Fruit fly (Drosophila melanogaster) whole organism, wandering third instar larva: ENCODE results near the gene Cisd2.

Experiments
- Abd-B ChIP-seq: fragments of >200 bp; optimal IDR thresholded peaks from 2 replicates; lab custom pipeline; 2017; ENCODE audit warnings: missing biosample characterization, missing genetic modification characterization
- CG32264 ChIP-seq: fragments of 200-800 bp; sonication (Bioruptor generic); optimal IDR thresholded peaks from 2 replicates; lab custom pipeline; 2016; ENCODE audit warnings: missing biosample characterization, missing genetic modification characterization
- CG9705 ChIP-seq: fragments of 200-800 bp; sonication (Bioruptor generic); optimal IDR thresholded peaks from 2 replicates; lab custom pipeline; 2018; ENCODE audit warnings: missing biosample characterization, mild to moderate bottlenecking, missing genetic modification characterization
- Dfd ChIP-seq: fragments of >200 bp; optimal IDR thresholded peaks from 2 replicates; lab custom pipeline; 2017; ENCODE audit warnings: missing biosample characterization, missing genetic modification characterization
- Dif ChIP-seq: fragments of 200-275, 200-300 bp; sonication (Bioruptor generic); optimal IDR thresholded peaks from 2 replicates; lab custom pipeline; 2018; ENCODE audit warnings: missing biosample characterization, missing genetic modification characterization; ENCODE audit not compliant: partially characterized antibody
- GATAd ChIP-seq: sonication (Bioruptor generic); optimal IDR thresholded peaks from 2 replicates; lab custom pipeline; 2016; ENCODE audit warnings: missing biosample characterization, missing genetic modification characterization
- HLH106 ChIP-seq: fragments of 200-800 bp; optimal IDR thresholded peaks from 3 replicates; lab custom pipeline; 2019; ENCODE audit warnings: missing biosample characterization, mild to moderate bottlenecking, missing genetic modification characterization, moderate library complexity
- Hnf4 ChIP-seq: fragments of 200-800 bp; sonication (Bioruptor generic); optimal IDR thresholded peaks from 2 replicates; lab custom pipeline; 2016; ENCODE audit warnings: missing biosample characterization, mild to moderate bottlenecking, missing genetic modification characterization
- Hr83 ChIP-seq: fragments of 200-300 bp; sonication (Bioruptor generic); optimal IDR thresholded peaks from 2 replicates; lab custom pipeline; 2016; ENCODE audit warnings: missing biosample characterization, mild to moderate bottlenecking, missing genetic modification characterization, moderate library complexity; ENCODE audit not compliant: poor library complexity, severe bottlenecking
- Jra ChIP-seq: sonication (Bioruptor generic); optimal IDR thresholded peaks from 2 replicates; lab custom pipeline; 2016; ENCODE audit warnings: missing biosample characterization, missing genetic modification characterization
- Mio ChIP-seq: sonication (Bioruptor generic); optimal IDR thresholded peaks from 2 replicates; lab custom pipeline; 2016; ENCODE audit warnings: missing biosample characterization, missing genetic modification characterization
- Myc ChIP-seq: fragments of >200 bp; optimal IDR thresholded peaks from 2 replicates; lab custom pipeline; 2017
- N ChIP-seq: fragments of >200 bp; optimal IDR thresholded peaks from 2 replicates; lab custom pipeline; 2018; ENCODE audit warnings: missing biosample characterization, missing external identifiers, missing genetic modification characterization
- OdsH ChIP-seq: fragments of 200-800 bp; sonication (Bioruptor generic); optimal IDR thresholded peaks from 2 replicates; lab custom pipeline; 2016; ENCODE audit warnings: missing biosample characterization, mild to moderate bottlenecking, missing genetic modification characterization
- Rel ChIP-seq, 2 experiments: fragments of 200-800 bp; sonication (Bioruptor generic) in 1 of 2; optimal IDR thresholded peaks; 2 replicates in 1 of 2; 3 replicates in 1 of 2; lab custom pipeline; 2016 to 2019; ENCODE audit warnings: mild to moderate bottlenecking in 2 of 2, missing biosample characterization in 2 of 2, missing genetic modification characterization in 2 of 2, moderate library complexity in 1 of 2
- Sp1 ChIP-seq: fragments of 200-800 bp; sonication (Bioruptor generic); optimal IDR thresholded peaks from 3 replicates; lab custom pipeline; 2019; ENCODE audit warnings: missing biosample characterization, mild to moderate bottlenecking, missing genetic modification characterization, moderate library complexity
- Vsx2 ChIP-seq: fragments of 200-300, 225-300 bp; sonication (Bioruptor generic); optimal IDR thresholded peaks from 2 replicates; lab custom pipeline; 2018; ENCODE audit warnings: missing biosample characterization, missing genetic modification characterization; ENCODE audit not compliant: partially characterized antibody
- brk ChIP-seq: fragments of 200-800 bp; sonication (Bioruptor generic); optimal IDR thresholded peaks from 2 replicates; lab custom pipeline; 2016; ENCODE audit warnings: missing biosample characterization, mild to moderate bottlenecking, missing genetic modification characterization
- dmrt93B ChIP-seq: fragments of 200-800 bp; sonication (Bioruptor generic); optimal IDR thresholded peaks from 2 replicates; lab custom pipeline; 2018; ENCODE audit warnings: missing biosample characterization, mild to moderate bottlenecking, missing genetic modification characterization
- dsf ChIP-seq: sonication (Bioruptor generic); optimal IDR thresholded peaks from 2 replicates; lab custom pipeline; 2016; ENCODE audit warnings: missing biosample characterization, missing genetic modification characterization, borderline replicate concordance
- ey ChIP-seq: fragments of 200-800 bp; sonication (Bioruptor generic); optimal IDR thresholded peaks from 2 replicates; lab custom pipeline; 2016; ENCODE audit warnings: missing biosample characterization, missing genetic modification characterization
- foxo ChIP-seq, 2 experiments: fragments of 200-800 bp; sonication (Bioruptor generic); optimal IDR thresholded peaks; 2 replicates in 1 of 2; 3 replicates in 1 of 2; lab custom pipeline; 2016 to 2017; ENCODE audit warnings: missing biosample characterization in 2 of 2, missing genetic modification characterization in 2 of 2
- fru ChIP-seq: fragments of 200-800 bp; sonication (Bioruptor generic); optimal IDR thresholded peaks from 3 replicates; lab custom pipeline; 2016; ENCODE audit warnings: missing biosample characterization, mild to moderate bottlenecking, missing genetic modification characterization
- h ChIP-seq: fragments of 200-800 bp; sonication (Bioruptor generic); optimal IDR thresholded peaks from 3 replicates; lab custom pipeline; 2016; ENCODE audit warnings: missing biosample characterization, mild to moderate bottlenecking, missing genetic modification characterization
- jim ChIP-seq: fragments of 175-275, 200-325 bp; sonication (Bioruptor generic); optimal IDR thresholded peaks from 2 replicates; lab custom pipeline; 2016; ENCODE audit warnings: missing biosample characterization, mild to moderate bottlenecking, missing genetic modification characterization
- lola ChIP-seq: fragments of >200 bp; optimal IDR thresholded peaks from 2 replicates; lab custom pipeline; 2017; ENCODE audit warnings: missing biosample characterization, missing genetic modification characterization
- pan ChIP-seq: fragments of >200 bp; optimal IDR thresholded peaks from 2 replicates; lab custom pipeline; 2017
- psq ChIP-seq: fragments of 200-800 bp; sonication (Bioruptor generic); optimal IDR thresholded peaks from 3 replicates; lab custom pipeline; 2017; ENCODE audit warnings: missing biosample characterization, mild to moderate bottlenecking, missing genetic modification characterization, moderate library complexity
- sage ChIP-seq: fragments of 200-800 bp; sonication (Bioruptor generic); optimal IDR thresholded peaks from 2 replicates; lab custom pipeline; 2016; ENCODE audit warnings: missing biosample characterization, mild to moderate bottlenecking, missing genetic modification characterization
- sv ChIP-seq: fragments of 200-800 bp; sonication (Bioruptor generic); optimal IDR thresholded peaks from 3 replicates; lab custom pipeline; 2016; ENCODE audit warnings: missing biosample characterization, missing genetic modification characterization
- usp ChIP-seq: fragments of >200 bp; optimal IDR thresholded peaks from 2 replicates; lab custom pipeline; 2017; ENCODE audit warnings: missing biosample characterization, missing genetic modification characterization
- woc ChIP-seq: sonication (Bioruptor generic); optimal IDR thresholded peaks from 2 replicates; lab custom pipeline; 2016; ENCODE audit warnings: missing biosample characterization, mild to moderate bottlenecking, missing genetic modification characterization

Gene Cisd2

dm6 chr3R:29206198-29207011 is 16.8 kb downstream of the Cisd2 start:
- no peak for TF ChIP-seq Dfd (GFP tag; lab: Kevin White, UChicago)
- TF ChIP-seq HLH106 (tag; lab: Kevin White, UChicago) = no peak
- TF ChIP-seq Dif (GFP tag; lab: Kevin White, UChicago) = peak; percentile 20
- TF ChIP-seq sage (GFP tag; lab: Kevin White, UChicago) = peak; percentile 10
- TF ChIP-seq usp (GFP tag; lab: Kevin White, UChicago) = no peak
- peak; percentile 41 for TF ChIP-seq Vsx2 (GFP tag; lab: Kevin White, UChicago)
- no peak for TF ChIP-seq pan
- no peak for TF ChIP-seq Sp1 (GFP tag; lab: Kevin White, UChicago)
- TF ChIP-seq psq = no peak
- peak; percentile 2 for TF ChIP-seq Rel (GFP tag; optimal IDR thresholded peaks at IDR 0.05; lab: Kevin White, UChicago)
- TF ChIP-seq Rel (tag; optimal IDR thresholded peaks at IDR 0.05; lab: Kevin White, UChicago) = no peak
- peak; percentile 31 for TF ChIP-seq brk (GFP tag; lab: Kevin White, UChicago)
- no peak for TF ChIP-seq lola (GFP tag; lab: Kevin White, UChicago)
- TF ChIP-seq fru (GFP tag; lab: Kevin White, UChicago) = no peak

dm6 chr3R:29204612-29205480 is 18.4 kb downstream of the Cisd2 start:
- peak; percentile 50 for TF ChIP-seq sv (GFP tag; lab: Kevin White, UChicago)
- no peak for TF ChIP-seq CG32264 (GFP tag; lab: Kevin White, UChicago)

dm6 chr3R:29204033-29204432 is 19.2 kb downstream of the Cisd2 start, which contains the start of gene Cyt-c1L:
Gene Cyt-c1L, minus strand, starts transcription at chr3R:29204133.
- TF ChIP-seq Abd-B (GFP tag; lab: Kevin White, UChicago) (no peak), Sp1 (GFP tag; lab: Kevin White, UChicago) (no peak), jim (GFP tag; lab: Kevin White, UChicago) (no peak), Mio (no peak), Jra (GFP tag; lab: Kevin White, UChicago) (no peak), dmrt93B (GFP tag; lab: Kevin White, UChicago) (no peak), brk (GFP tag; lab: Kevin White, UChicago) (no peak)

- no peak for TF ChIP-seq Rel (GFP tag; optimal IDR thresholded peaks at IDR 0.05; lab: Kevin White, UChicago)
- no peak for TF ChIP-seq Rel (tag; optimal IDR thresholded peaks at IDR 0.05; lab: Kevin White, UChicago)
- TF ChIP-seq pan = no peak
- TF ChIP-seq HLH106 (tag; lab: Kevin White, UChicago) = no peak
- TF ChIP-seq dsf (GFP tag; lab: Kevin White, UChicago) = no peak
- TF ChIP-seq N = no peak
- TF ChIP-seq lola (GFP tag; lab: Kevin White, UChicago) = no peak
- TF ChIP-seq sage (GFP tag; lab: Kevin White, UChicago) = no peak
- no peak for TF ChIP-seq Vsx2 (GFP tag; lab: Kevin White, UChicago)
These were observed 20.8 kb downstream of the Cisd2 start, which contains the start of gene Mesh1 for dm6 chr3R:29202418-29202817. Gene Mesh1, minus strand, starts transcription at chr3R:29202525.

- TF ChIP-seq foxo (GFP tag; optimal IDR thresholded peaks at IDR 0.05; lab: Kevin White, UChicago) (peak; percentile 31 to 97), brk (GFP tag; lab: Kevin White, UChicago) (no peak), usp (GFP tag; lab: Kevin White, UChicago) (no peak), psq (peak; percentile 96), woc (GFP tag; lab: Kevin White, UChicago) (peak; percentile 97), OdsH (GFP tag; lab: Kevin White, UChicago) (peak; percentile 86), Hnf4 (GFP tag; lab: Kevin White, UChicago) (peak; percentile 92), sage (GFP tag; lab: Kevin White, UChicago) (peak; percentile 90), Jra (GFP tag; lab: Kevin White, UChicago) (peak; percentile 89), jim (GFP tag; lab: Kevin White, UChicago) (peak; percentile 69), Sp1 (GFP tag; lab: Kevin White, UChicago) (peak; percentile 69), CG9705 (peak; percentile 78), Mio (no peak), GATAd (GFP tag; lab: Kevin White, UChicago) (peak; percentile 43), sv (GFP tag; lab: Kevin White, UChicago) (no peak), dsf (GFP tag; lab: Kevin White, UChicago) (no peak), h (GFP tag; lab: Kevin White, UChicago) (peak; percentile 98), Hr83 (GFP tag; lab: Kevin White, UChicago) (peak; percentile 94), N (no peak), dmrt93B (GFP tag; lab: Kevin White, UChicago) (peak; percentile 61), HLH106 (tag; lab: Kevin White, UChicago) (peak; percentile 82), Rel (GFP tag; optimal IDR thresholded peaks at IDR 0.05; lab: Kevin White, UChicago) (peak; percentile 85), Rel (tag; optimal IDR thresholded peaks at IDR 0.05; lab: Kevin White, UChicago) (peak; percentile 86), fru (GFP tag; lab: Kevin White, UChicago) (peak; percentile 91), ey (peak; percentile 87), CG32264 (GFP tag; lab: Kevin White, UChicago) (peak; percentile 82), Myc (lab: Kevin White, UChicago) (no peak)
These were observed 23.2 kb downstream of the Cisd2 start, which contains the start of gene CG11899 for dm6 chr3R:29199807-29200693. Gene CG11899, plus strand, starts transcription at chr3R:29200454.
